Fruit fly (Drosophila melanogaster): Measurements from ENCODE around the gene CG8209.
A peak's percentile ranks its signal among the peaks of the same experiment; 100 is the strongest.

CG8209 gene

DNA sequence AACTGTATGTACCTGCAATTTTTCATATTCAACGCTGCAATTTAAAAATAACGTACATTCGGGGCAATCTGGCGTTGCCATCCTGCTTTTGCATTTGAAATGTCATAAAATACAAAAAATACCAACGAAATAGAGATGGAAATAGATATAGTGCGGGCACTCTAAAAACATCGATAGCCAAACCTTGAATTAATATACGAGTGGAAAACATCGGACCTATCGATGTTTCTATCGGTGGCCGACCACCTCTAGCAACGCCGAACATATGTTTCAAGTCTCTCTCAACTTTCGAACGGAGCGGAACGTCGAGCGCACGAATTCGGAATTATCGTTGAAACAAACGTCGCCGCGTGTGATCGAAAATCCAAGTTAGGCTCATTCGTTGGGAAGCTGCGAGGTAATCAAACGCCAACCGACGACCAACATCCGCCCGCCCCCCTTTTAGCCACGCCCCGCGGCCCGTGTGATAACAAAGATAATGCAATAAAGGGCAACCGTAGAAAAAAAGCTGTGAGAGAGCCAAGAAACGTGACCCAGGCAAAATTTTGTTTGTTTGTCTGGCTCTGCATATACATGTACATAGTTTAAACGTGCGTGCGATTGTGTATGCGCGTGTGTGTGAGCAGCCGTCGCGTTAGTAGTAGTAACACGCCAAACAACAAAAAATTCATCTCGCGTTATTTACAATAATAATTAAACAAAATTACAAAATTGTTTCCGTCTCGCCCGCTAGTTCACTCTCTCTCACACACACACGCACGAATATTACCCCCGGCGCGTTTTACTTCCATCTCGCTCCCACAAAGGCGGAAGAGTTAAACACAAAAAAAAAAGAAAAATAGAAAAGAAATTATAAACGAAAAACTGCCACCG lies 2.8 kb downstream of the CG8209 start, which contains the start of gene nmo (continued):
- TF ChIP-seq nerfin-2 (GFP tag; IDR thresholded peaks at IDR 0.05; ENCODE audit: partially characterized antibody) (no peak), CG1602 (GFP tag; optimal IDR thresholded peaks at IDR 0.05) (no peak), kni (GFP tag; optimal IDR thresholded peaks at IDR 0.05) (peak; percentile 1), D (optimal IDR thresholded peaks at IDR 0.05) (peak; percentile 63), D (GFP tag; optimal IDR thresholded peaks at IDR 0.05) (no peak), gsb (GFP tag; IDR thresholded peaks at IDR 0.05) (no peak), tgo (GFP tag; IDR thresholded peaks at IDR 0.05) (no peak), CG3281 (GFP tag; optimal IDR thresholded peaks at IDR 0.05) (peak; percentile 41), unc-4 (GFP tag; IDR thresholded peaks at IDR 0.05; ENCODE audit: partially characterized antibody) (no peak), wor (GFP tag; IDR thresholded peaks at IDR 0.05) (no peak), CG1024 (GFP tag; IDR thresholded peaks at IDR 0.05) (no peak), CG9437 (GFP tag; optimal IDR thresholded peaks at IDR 0.05) (no peak), pros (GFP tag; optimal IDR thresholded peaks at IDR 0.05) (peak; percentile 47), kay (GFP tag; optimal IDR thresholded peaks at IDR 0.05) (peak; percentile 30), CG12769 (tag; optimal IDR thresholded peaks at IDR 0.05) (no peak), ac (GFP tag; optimal IDR thresholded peaks at IDR 0.05) (no peak), dati (GFP tag; IDR thresholded peaks at IDR 0.05) (no peak), CG8944 (GFP tag; optimal IDR thresholded peaks at IDR 0.05) (no peak), Eip74EF (GFP tag; optimal IDR thresholded peaks at IDR 0.05) (peak in 1 of 2 experiments; percentile 75), CG8359 (GFP tag; optimal IDR thresholded peaks at IDR 0.05; ENCODE audit: borderline replicate concordance) (no peak), Mes4 (GFP tag; optimal IDR thresholded peaks at IDR 0.05) (no peak), CG7786 (GFP tag; optimal IDR thresholded peaks at IDR 0.05) (no peak), sug (tag; optimal IDR thresholded peaks at IDR 0.05) (peak; percentile 72), eve (GFP tag; optimal IDR thresholded peaks at IDR 0.05) (no peak), unpg (GFP tag; optimal IDR thresholded peaks at IDR 0.05) (no peak), Asciz (GFP tag; optimal IDR thresholded peaks at IDR 0.05) (no peak), Hr3 (GFP tag; optimal IDR thresholded peaks at IDR 0.05) (no peak), CG11398 (GFP tag; optimal IDR thresholded peaks at IDR 0.05) (no peak), CG7928 (GFP tag; optimal IDR thresholded peaks at IDR 0.05) (no peak), abd-A (tag; optimal IDR thresholded peaks at IDR 0.05) (peak; percentile 52), NK7.1 (GFP tag; optimal IDR thresholded peaks at IDR 0.05) (peak; percentile 29), exex (tag; optimal IDR thresholded peaks at IDR 0.05) (no peak), Nf-YB (GFP tag; optimal IDR thresholded peaks at IDR 0.05) (no peak), tup (GFP tag; optimal IDR thresholded peaks at IDR 0.05) (no peak), odd (GFP tag; optimal IDR thresholded peaks at IDR 0.05) (peak; percentile 12), rib (GFP tag; IDR thresholded peaks at IDR 0.05) (no peak), CG10462 (GFP tag; optimal IDR thresholded peaks at IDR 0.05) (no peak), CG6272 (GFP tag; IDR thresholded peaks at IDR 0.05) (peak; percentile 50), Spps (tag; optimal IDR thresholded peaks at IDR 0.05) (no peak), CG8765 (GFP tag; IDR thresholded peaks at IDR 0.05) (no peak), Blimp-1 (GFP tag; optimal IDR thresholded peaks at IDR 0.05) (no peak), CG17612 (GFP tag; IDR thresholded peaks at IDR 0.05) (no peak), CG4854 (GFP tag; optimal IDR thresholded peaks at IDR 0.05) (peak; percentile 39), CG2889 (GFP tag; IDR thresholded peaks at IDR 0.05) (no peak), ranshi (GFP tag; IDR thresholded peaks at IDR 0.05) (no peak), Fer1 (GFP tag; optimal IDR thresholded peaks at IDR 0.05) (peak; percentile 62), Bdp1 (GFP tag; optimal IDR thresholded peaks at IDR 0.05) (no peak), chm (GFP tag; IDR thresholded peaks at IDR 0.05) (no peak), CTCF (GFP tag; optimal IDR thresholded peaks at IDR 0.05) (no peak), CG9727 (GFP tag; optimal IDR thresholded peaks at IDR 0.05) (peak; percentile 34)
